Worm (Caenorhabditis elegans) whole organism, L3 larva: ENCODE data around the gene hgrs-1.

ENCODE experiments used
- aly-2 ChIP-seq: fragments of 150-350 bp; optimal IDR thresholded peaks from 2 replicates; lab custom pipeline; 2014; ENCODE audit warnings: missing biosample characterization, missing genetic modification characterization
- daf-12 ChIP-seq: fragments of 150-350 bp; optimal IDR thresholded peaks from 2 replicates; lab custom pipeline; 2014; ENCODE audit warnings: missing biosample characterization, missing genetic modification reagents, missing genetic modification characterization
- lin-39 ChIP-seq: fragments of 150-350 bp; optimal IDR thresholded peaks from 2 replicates; lab custom pipeline; 2018; ENCODE audit warnings: missing biosample characterization, missing genetic modification reagents, missing genetic modification characterization
- nfya-1 ChIP-seq: sonication (generic microtip); optimal IDR thresholded peaks from 2 replicates; lab custom pipeline; 2017; ENCODE audit warnings: missing genetic modification characterization, mild to moderate bottlenecking, missing compliant biosample characterization, antibody characterized with exemption, moderate library complexity; ENCODE audit not compliant: insufficient read depth
- nhr-11 ChIP-seq: fragments of 150-350 bp; optimal IDR thresholded peaks from 2 replicates; lab custom pipeline; 2014; ENCODE audit warnings: missing biosample characterization, missing genetic modification characterization
- nhr-76 ChIP-seq: fragments of 150-350 bp; sonication (generic microtip); optimal IDR thresholded peaks from 5 replicates; lab custom pipeline; 2014; ENCODE audit warnings: missing biosample characterization, missing genetic modification characterization
- snpc-4 ChIP-seq: fragments of 150-350 bp; optimal IDR thresholded peaks from 2 replicates; lab custom pipeline; 2014; ENCODE audit warnings: missing biosample characterization, missing genetic modification characterization
- ztf-11 ChIP-seq: fragments of 150-350 bp; optimal IDR thresholded peaks from 2 replicates; lab custom pipeline; 2014; ENCODE audit warnings: missing biosample characterization, missing genetic modification characterization

- TF ChIP-seq daf-12 (tag; lab: Kevin White, UChicago) = no peak
- TF ChIP-seq nfya-1 (tag; lab: Kevin White, UChicago) = no peak
- no peak for TF ChIP-seq nhr-11 (tag; lab: Kevin White, UChicago)
- no peak for TF ChIP-seq lin-39 (tag; lab: Kevin White, UChicago)
- TF ChIP-seq aly-2 (tag; lab: Kevin White, UChicago) = no peak
- no peak for TF ChIP-seq snpc-4 (tag; lab: Kevin White, UChicago)
- TF ChIP-seq nhr-76 = no peak
- no peak for TF ChIP-seq ztf-11
Observed at ce11 chrIV:8247341-8247740, 41.5 kb upstream of the hgrs-1 start.
